Comparison of ENCODE assay signal across 1 fruit fly cellular context in the genomic region with DNA sequence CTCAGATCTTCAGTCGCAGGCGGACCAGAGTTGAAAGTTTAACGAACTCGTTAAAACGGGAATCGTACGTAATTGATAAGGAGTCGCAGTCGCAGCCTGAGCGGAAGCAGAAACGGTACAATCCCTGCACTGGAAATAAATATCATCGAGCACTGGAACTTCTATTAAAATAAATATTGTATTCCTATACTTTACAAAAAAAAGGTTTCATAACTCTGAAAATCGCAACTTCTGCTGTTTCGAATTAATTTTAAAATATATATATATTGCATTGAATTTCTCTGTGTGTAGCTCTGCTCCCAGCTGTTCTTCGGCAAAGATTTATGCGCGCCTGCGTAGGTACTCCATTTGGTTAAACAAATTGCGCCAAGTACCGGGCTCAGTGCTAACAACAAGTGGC.
TF ChIP-seq lines count a peak whose summit lies in the region.

No protein-coding gene starts in this region.

TF ChIP-seq in whole organism, embryonic, 481 proteins besides CTCF, POLR2A, EP300 and RAD21 (continued from another document and continues in another):
- TF ChIP-seq Hr78 (GFP tag; optimal IDR thresholded peaks at IDR 0.05; lab: Kevin White, UChicago) (no peak), lbe (GFP tag; optimal IDR thresholded peaks at IDR 0.05; lab: Kevin White, UChicago) (no peak), ac (GFP tag; optimal IDR thresholded peaks at IDR 0.05; lab: Kevin White, UChicago) (peak; percentile 18), CG15269 (tag; optimal IDR thresholded peaks at IDR 0.05; lab: Kevin White, UChicago) (no peak), CG9727 (GFP tag; optimal IDR thresholded peaks at IDR 0.05; lab: Kevin White, UChicago) (peak; percentile 70), gem (tag; optimal IDR thresholded peaks at IDR 0.05; lab: Kevin White, UChicago) (peak; percentile 14), al (GFP tag; IDR thresholded peaks at IDR 0.05; lab: Robert Waterston, UW) (no peak), CG17359 (tag; optimal IDR thresholded peaks at IDR 0.05; lab: Kevin White, UChicago) (no peak), zfh1 (GFP tag; IDR thresholded peaks at IDR 0.05; lab: Robert Waterston, UW) (peak; percentile 69; the same call in 2 of the 3 replicates), CG15514 (GFP tag; optimal IDR thresholded peaks at IDR 0.05; lab: Kevin White, UChicago) (no peak), br (optimal IDR thresholded peaks at IDR 0.05; lab: Kevin White, UChicago) (no peak), toy (GFP tag; IDR thresholded peaks at IDR 0.05; lab: Robert Waterston, UW) (no peak), CG10366 (GFP tag; IDR thresholded peaks at IDR 0.05; lab: Robert Waterston, UW) (no peak), Dll (GFP tag; IDR thresholded peaks at IDR 0.05; lab: Robert Waterston, UW; ENCODE audit: partially characterized antibody) (no peak), ewg (GFP tag; optimal IDR thresholded peaks at IDR 0.05; lab: Kevin White, UChicago) (peak; percentile 14), Ets97D (GFP tag; optimal IDR thresholded peaks at IDR 0.05; lab: Kevin White, UChicago) (no peak), Lim3 (GFP tag; IDR thresholded peaks at IDR 0.05; lab: Robert Waterston, UW) (no peak), Kr (GFP tag; optimal IDR thresholded peaks at IDR 0.05; lab: Kevin White, UChicago) (no peak), CrebB (tag; optimal IDR thresholded peaks at IDR 0.05; lab: Kevin White, UChicago) (no peak), salm (tag; optimal IDR thresholded peaks at IDR 0.05; lab: Kevin White, UChicago) (no peak), CG3281 (GFP tag; optimal IDR thresholded peaks at IDR 0.05; lab: Kevin White, UChicago) (no peak), cg (GFP tag; optimal IDR thresholded peaks at IDR 0.05; lab: Kevin White, UChicago) (no peak), CG8359 (GFP tag; optimal IDR thresholded peaks at IDR 0.05; lab: Kevin White, UChicago; ENCODE audit: borderline replicate concordance) (peak; percentile 28), ara (GFP tag; IDR thresholded peaks at IDR 0.05; lab: Robert Waterston, UW) (peak; percentile 66), Deaf1 (tag; optimal IDR thresholded peaks at IDR 0.05; lab: Kevin White, UChicago) (no peak), CG8765 (GFP tag; IDR thresholded peaks at IDR 0.05; lab: Robert Waterston, UW) (peak; percentile 49; the same call in 1 of the 2 replicates), CG18599 (GFP tag; optimal IDR thresholded peaks at IDR 0.05; lab: Kevin White, UChicago) (peak; percentile 41), CG12071 (GFP tag; optimal IDR thresholded peaks at IDR 0.05; lab: Kevin White, UChicago) (no peak), bsh (GFP tag; optimal IDR thresholded peaks at IDR 0.05; lab: Kevin White, UChicago) (peak in 1 of 2 experiments; percentile 21), CG17829 (tag; optimal IDR thresholded peaks at IDR 0.05; lab: Kevin White, UChicago) (peak; percentile 55), tgo (GFP tag; IDR thresholded peaks at IDR 0.05; lab: Robert Waterston, UW) (peak; percentile 35; the same call in 1 of the 3 replicates), sc (optimal IDR thresholded peaks at IDR 0.05; lab: Kevin White, UChicago) (no peak), sc (GFP tag; optimal IDR thresholded peaks at IDR 0.05; lab: Kevin White, UChicago) (peak; percentile 17), CG11504 (tag; optimal IDR thresholded peaks at IDR 0.05; lab: Kevin White, UChicago) (peak; percentile 27), CG1603 (tag; optimal IDR thresholded peaks at IDR 0.05; lab: Kevin White, UChicago) (no peak), ci (GFP tag; IDR thresholded peaks at IDR 0.05; lab: Robert Waterston, UW) (0 out of 3 replicates have a peak, but pooled peaks have one; percentile 40), Aef1 (GFP tag; IDR thresholded peaks at IDR 0.05; lab: Robert Waterston, UW) (no peak), Trl (optimal IDR thresholded peaks at IDR 0.05; lab: Kevin White, UChicago) (no peak), Trl (GFP tag; optimal IDR thresholded peaks at IDR 0.05; lab: Kevin White, UChicago) (no peak), CG4424 (GFP tag; optimal IDR thresholded peaks at IDR 0.05; lab: Kevin White, UChicago) (no peak), CG7745 (tag; optimal IDR thresholded peaks at IDR 0.05; lab: Kevin White, UChicago) (no peak), CG3407 (GFP tag; optimal IDR thresholded peaks at IDR 0.05; lab: Kevin White, UChicago) (no peak), CG13424 (tag; optimal IDR thresholded peaks at IDR 0.05; lab: Kevin White, UChicago) (no peak), Xrp1 (GFP tag; IDR thresholded peaks at IDR 0.05; lab: Robert Waterston, UW) (peak; percentile 65), D (optimal IDR thresholded peaks at IDR 0.05; lab: Kevin White, UChicago) (no peak), D (GFP tag; optimal IDR thresholded peaks at IDR 0.05; lab: Kevin White, UChicago) (no peak), CG17568 (GFP tag; optimal IDR thresholded peaks at IDR 0.05; lab: Kevin White, UChicago) (no peak), Fer2 (tag; optimal IDR thresholded peaks at IDR 0.05; lab: Kevin White, UChicago) (no peak), Usf (GFP tag; optimal IDR thresholded peaks at IDR 0.05; lab: Kevin White, UChicago) (no peak), dmrt99B (tag; optimal IDR thresholded peaks at IDR 0.05; lab: Kevin White, UChicago) (peak; percentile 14), CG17802 (tag; optimal IDR thresholded peaks at IDR 0.05; lab: Kevin White, UChicago) (no peak), CG17328 (GFP tag; IDR thresholded peaks at IDR 0.05; lab: Robert Waterston, UW) (peak; percentile 38; the same call in 1 of the 2 replicates), tin (GFP tag; optimal IDR thresholded peaks at IDR 0.05; lab: Kevin White, UChicago) (peak; percentile 30), zf30C (GFP tag; optimal IDR thresholded peaks at IDR 0.05; lab: Kevin White, UChicago) (peak; percentile 41), E2f1 (GFP tag; IDR thresholded peaks at IDR 0.05; lab: Robert Waterston, UW) (0 out of 2 replicates have a peak, but pooled peaks have one; percentile 11), Lpt (GFP tag; optimal IDR thresholded peaks at IDR 0.05; lab: Kevin White, UChicago) (no peak), CG34224 (GFP tag; IDR thresholded peaks at IDR 0.05; lab: Robert Waterston, UW; ENCODE audit: partially characterized antibody) (no peak), tap (tag; optimal IDR thresholded peaks at IDR 0.05; lab: Kevin White, UChicago) (no peak), crp (GFP tag; optimal IDR thresholded peaks at IDR 0.05; lab: Kevin White, UChicago) (no peak), hkb (optimal IDR thresholded peaks at IDR 0.05; lab: Kevin White, UChicago) (no peak), hkb (GFP tag; IDR thresholded peaks at IDR 0.05; lab: Robert Waterston, UW) (0 out of 2 replicates have a peak, but pooled peaks have one; percentile 28), grn (GFP tag; optimal IDR thresholded peaks at IDR 0.05; lab: Kevin White, UChicago) (no peak), cas (GFP tag; IDR thresholded peaks at IDR 0.05; lab: Robert Waterston, UW) (no peak), B-H1 (GFP tag; IDR thresholded peaks at IDR 0.05; lab: Robert Waterston, UW) (no peak), jing (GFP tag; optimal IDR thresholded peaks at IDR 0.05; lab: Kevin White, UChicago) (no peak), CG32772 (GFP tag; IDR thresholded peaks at IDR 0.05; lab: Robert Waterston, UW) (0 out of 2 replicates have a peak, but pooled peaks have one; percentile 33), h (optimal IDR thresholded peaks at IDR 0.05; lab: Kevin White, UChicago) (no peak), NFAT (GFP tag; IDR thresholded peaks at IDR 0.05; lab: Robert Waterston, UW) (no peak), CG15696 (tag; optimal IDR thresholded peaks at IDR 0.05; lab: Kevin White, UChicago) (peak; percentile 22), CG31224 (GFP tag; IDR thresholded peaks at IDR 0.05; lab: Robert Waterston, UW) (0 out of 2 replicates have a peak, but pooled peaks have one; percentile 20), PHDP (tag; optimal IDR thresholded peaks at IDR 0.05; lab: Kevin White, UChicago) (no peak), CG6683 (GFP tag; optimal IDR thresholded peaks at IDR 0.05; lab: Kevin White, UChicago) (no peak), CG10565 (GFP tag; optimal IDR thresholded peaks at IDR 0.05; lab: Kevin White, UChicago) (no peak), Sry-δ (GFP tag; optimal IDR thresholded peaks at IDR 0.05; lab: Kevin White, UChicago) (no peak), CG30020 (tag; optimal IDR thresholded peaks at IDR 0.05; lab: Kevin White, UChicago) (no peak), CG14965 (GFP tag; optimal IDR thresholded peaks at IDR 0.05; lab: Kevin White, UChicago; ENCODE audit: borderline replicate concordance) (no peak), pan (optimal IDR thresholded peaks at IDR 0.05; lab: Kevin White, UChicago) (no peak), pan (GFP tag; optimal IDR thresholded peaks at IDR 0.05 in 1 of 2, IDR thresholded peaks at IDR 0.05 in 1 of 2) (peak in 1 of 2 experiments; percentile 30), CG10267 (tag; optimal IDR thresholded peaks at IDR 0.05; lab: Kevin White, UChicago) (peak; percentile 13), CG6272 (GFP tag; IDR thresholded peaks at IDR 0.05; lab: Robert Waterston, UW) (no peak), onecut (GFP tag; IDR thresholded peaks at IDR 0.05; lab: Robert Waterston, UW) (no peak), trh (GFP tag; optimal IDR thresholded peaks at IDR 0.05; lab: Kevin White, UChicago) (no peak), Jarid2 (GFP tag; optimal IDR thresholded peaks at IDR 0.05; lab: Kevin White, UChicago) (no peak), CG30403 (GFP tag; optimal IDR thresholded peaks at IDR 0.05; lab: Kevin White, UChicago) (no peak), chinmo (GFP tag; IDR thresholded peaks at IDR 0.05; lab: Robert Waterston, UW; ENCODE audit: partially characterized antibody) (no peak), CG6689 (GFP tag; IDR thresholded peaks at IDR 0.05; lab: Robert Waterston, UW) (peak; percentile 47; the same call in 1 of the 2 replicates), CG18262 (tag; optimal IDR thresholded peaks at IDR 0.05; lab: Kevin White, UChicago) (peak; percentile 57), phol (tag; optimal IDR thresholded peaks at IDR 0.05; lab: Kevin White, UChicago) (peak; percentile 15), Chrac-16 (GFP tag; optimal IDR thresholded peaks at IDR 0.05; lab: Kevin White, UChicago) (peak; percentile 12), pho (GFP tag; optimal IDR thresholded peaks at IDR 0.05; lab: Kevin White, UChicago) (no peak), bcd (GFP tag; optimal IDR thresholded peaks at IDR 0.05; lab: Kevin White, UChicago) (no peak), dmrt11E (tag; optimal IDR thresholded peaks at IDR 0.05; lab: Kevin White, UChicago) (peak; percentile 46), Blimp-1 (GFP tag; optimal IDR thresholded peaks at IDR 0.05; lab: Kevin White, UChicago) (peak; percentile 19), vvl (GFP tag; IDR thresholded peaks at IDR 0.05; lab: Robert Waterston, UW) (peak; percentile 58), hbn (GFP tag; IDR thresholded peaks at IDR 0.05; lab: Robert Waterston, UW; ENCODE audit: partially characterized antibody) (no peak), CG12391 (tag; optimal IDR thresholded peaks at IDR 0.05; lab: Kevin White, UChicago) (peak; percentile 14), CG9876 (GFP tag; optimal IDR thresholded peaks at IDR 0.05; lab: Kevin White, UChicago) (no peak), CG10462 (GFP tag; optimal IDR thresholded peaks at IDR 0.05; lab: Kevin White, UChicago) (peak; percentile 18), CG1529 (GFP tag; optimal IDR thresholded peaks at IDR 0.05; lab: Kevin White, UChicago) (no peak), CG34376 (GFP tag; optimal IDR thresholded peaks at IDR 0.05; lab: Kevin White, UChicago) (no peak), lab (GFP tag; optimal IDR thresholded peaks at IDR 0.05; lab: Kevin White, UChicago) (peak; percentile 7), CG12299 (tag; optimal IDR thresholded peaks at IDR 0.05; lab: Kevin White, UChicago) (no peak), CG2678 (tag; optimal IDR thresholded peaks at IDR 0.05; lab: Kevin White, UChicago) (peak; percentile 10), CG30431 (GFP tag; optimal IDR thresholded peaks at IDR 0.05; lab: Kevin White, UChicago) (peak; percentile 21), lola (GFP tag; optimal IDR thresholded peaks at IDR 0.05; lab: Kevin White, UChicago) (peak in 1 of 3 experiments; percentile 21), CG14710 (tag; optimal IDR thresholded peaks at IDR 0.05; lab: Kevin White, UChicago) (peak; percentile 4), Bdp1 (GFP tag; optimal IDR thresholded peaks at IDR 0.05; lab: Kevin White, UChicago) (no peak), pum (GFP tag; optimal IDR thresholded peaks at IDR 0.05; lab: Kevin White, UChicago) (no peak), CG10979 (tag; optimal IDR thresholded peaks at IDR 0.05; lab: Kevin White, UChicago) (peak; percentile 52), CG17361 (GFP tag; IDR thresholded peaks at IDR 0.05; lab: Robert Waterston, UW) (0 out of 3 replicates have a peak, but pooled peaks have one; percentile 20), CG11456 (GFP tag; IDR thresholded peaks at IDR 0.05; lab: Robert Waterston, UW) (no peak), CG12942 (GFP tag; optimal IDR thresholded peaks at IDR 0.05; lab: Kevin White, UChicago) (no peak), sens (GFP tag; lab: Kevin White, UChicago) (peak; percentile 47), Mrtf (GFP tag; IDR thresholded peaks at IDR 0.05; lab: Robert Waterston, UW) (no peak), zen (tag; optimal IDR thresholded peaks at IDR 0.05; lab: Kevin White, UChicago) (peak; percentile 14), hb (GFP tag; IDR thresholded peaks at IDR 0.05; lab: Robert Waterston, UW; ENCODE audit: partially characterized antibody) (no peak), lilli (GFP tag; optimal IDR thresholded peaks at IDR 0.05; lab: Kevin White, UChicago) (no peak), Sox100B (GFP tag; optimal IDR thresholded peaks at IDR 0.05; lab: Kevin White, UChicago) (no peak), dm (GFP tag; optimal IDR thresholded peaks at IDR 0.05; lab: Kevin White, UChicago) (no peak), CG7271 (tag; optimal IDR thresholded peaks at IDR 0.05; lab: Kevin White, UChicago) (no peak), nmo (GFP tag; optimal IDR thresholded peaks at IDR 0.05; lab: Kevin White, UChicago) (peak; percentile 8), CG2712 (tag; optimal IDR thresholded peaks at IDR 0.05; lab: Kevin White, UChicago) (peak; percentile 58), row (GFP tag; IDR thresholded peaks at IDR 0.05; lab: Robert Waterston, UW) (peak; percentile 47; the same call in 2 of the 3 replicates), prd (optimal IDR thresholded peaks at IDR 0.05; lab: Kevin White, UChicago) (no peak), prd (GFP tag; IDR thresholded peaks at IDR 0.05; lab: Robert Waterston, UW) (peak; percentile 80), CG13775 (GFP tag; optimal IDR thresholded peaks at IDR 0.05; lab: Kevin White, UChicago) (peak; percentile 25), gro (GFP tag; optimal IDR thresholded peaks at IDR 0.05; lab: Kevin White, UChicago) (no peak), E2f2 (GFP tag; IDR thresholded peaks at IDR 0.05; lab: Robert Waterston, UW) (no peak), ken (GFP tag; IDR thresholded peaks at IDR 0.05; lab: Robert Waterston, UW) (no peak)
